In the genomic region with DNA sequence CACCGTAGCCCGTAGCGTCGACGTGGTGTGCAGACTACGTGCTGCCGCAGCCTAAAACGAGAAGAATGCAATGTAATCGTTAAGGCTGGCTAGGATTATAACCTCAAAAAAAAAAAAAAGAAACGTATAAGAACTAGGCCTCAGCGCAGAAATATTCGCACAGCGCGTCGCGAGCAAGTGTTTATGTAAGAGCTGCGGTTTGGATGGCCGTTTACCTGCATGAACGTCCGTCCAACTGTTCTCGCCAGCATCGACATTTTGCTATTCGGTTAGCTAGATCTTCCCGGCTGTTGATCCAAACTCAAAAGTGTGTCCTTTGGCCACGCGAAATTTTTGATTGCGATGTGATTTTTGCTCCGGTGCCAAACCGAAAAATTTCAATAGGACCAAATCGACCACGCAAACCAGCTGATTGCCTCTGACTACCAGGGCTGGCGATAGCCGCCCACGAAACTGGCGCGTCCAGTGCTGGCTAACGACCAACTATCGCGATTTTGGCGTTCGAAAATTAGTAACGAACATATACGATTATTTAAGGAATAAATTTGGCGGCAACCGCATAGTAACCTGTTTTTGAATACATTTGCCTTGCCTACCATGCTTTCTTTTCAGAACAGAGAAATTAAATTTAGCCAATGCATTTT, we compare ENCODE assay signal across 1 fruit fly cellular context.
TF ChIP-seq lines count a peak whose summit lies in the region.

A gene (minus strand): TSS at position 606 of the 644 bp plus-strand sequence.

TF ChIP-seq in whole organism, embryonic, 481 proteins besides CTCF, POLR2A, EP300 and RAD21 (continued from another document):
- TF ChIP-seq ind (GFP tag; optimal IDR thresholded peaks at IDR 0.05; lab: Kevin White, UChicago) (peak; percentile 68), Ada2b (GFP tag; IDR thresholded peaks at IDR 0.05; lab: Robert Waterston, UW) (no peak), trh (GFP tag; optimal IDR thresholded peaks at IDR 0.05; lab: Kevin White, UChicago) (peak; percentile 32), zen2 (GFP tag; IDR thresholded peaks at IDR 0.05; lab: Robert Waterston, UW; ENCODE audit: partially characterized antibody) (peak; percentile 94), Atf-2 (GFP tag; optimal IDR thresholded peaks at IDR 0.05; lab: Kevin White, UChicago) (peak; percentile 12), Camta (GFP tag; optimal IDR thresholded peaks at IDR 0.05; lab: Kevin White, UChicago) (peak; percentile 37), dimm (GFP tag; IDR thresholded peaks at IDR 0.05; lab: Robert Waterston, UW) (no peak), btn (GFP tag; optimal IDR thresholded peaks at IDR 0.05; lab: Kevin White, UChicago) (no peak), Meics (GFP tag; optimal IDR thresholded peaks at IDR 0.05; lab: Kevin White, UChicago) (peak; percentile 100), sisA (GFP tag; IDR thresholded peaks at IDR 0.05; lab: Robert Waterston, UW) (no peak; the same call in 1 of the 2 replicates), MESR4 (GFP tag; optimal IDR thresholded peaks at IDR 0.05; lab: Kevin White, UChicago) (peak; percentile 78), CG1792 (GFP tag; optimal IDR thresholded peaks at IDR 0.05; lab: Kevin White, UChicago) (peak; percentile 51), kni (GFP tag; optimal IDR thresholded peaks at IDR 0.05; lab: Kevin White, UChicago) (peak; percentile 49), nmo (GFP tag; optimal IDR thresholded peaks at IDR 0.05; lab: Kevin White, UChicago) (no peak), gcm (GFP tag; optimal IDR thresholded peaks at IDR 0.05; lab: Kevin White, UChicago) (no peak), Ets97D (GFP tag; optimal IDR thresholded peaks at IDR 0.05; lab: Kevin White, UChicago) (peak; percentile 89), Doc3 (GFP tag; IDR thresholded peaks at IDR 0.05; lab: Robert Waterston, UW; ENCODE audit: partially characterized antibody) (peak; percentile 94), CG17385 (GFP tag; optimal IDR thresholded peaks at IDR 0.05; lab: Kevin White, UChicago) (peak; percentile 35), CG18764 (GFP tag; optimal IDR thresholded peaks at IDR 0.05; lab: Kevin White, UChicago) (peak; percentile 48), CG34376 (GFP tag; optimal IDR thresholded peaks at IDR 0.05; lab: Kevin White, UChicago) (peak; percentile 47), mam (GFP tag; optimal IDR thresholded peaks at IDR 0.05; lab: Kevin White, UChicago) (peak; percentile 76), pfk (GFP tag; optimal IDR thresholded peaks at IDR 0.05; lab: Kevin White, UChicago) (peak; percentile 42), Dad (GFP tag; optimal IDR thresholded peaks at IDR 0.05; lab: Kevin White, UChicago) (peak; percentile 50), CG34224 (GFP tag; IDR thresholded peaks at IDR 0.05; lab: Robert Waterston, UW; ENCODE audit: partially characterized antibody) (peak; percentile 96), shn (GFP tag; optimal IDR thresholded peaks at IDR 0.05; lab: Kevin White, UChicago) (no peak), HmgZ (tag; optimal IDR thresholded peaks at IDR 0.05; lab: Kevin White, UChicago) (peak; percentile 90), CG8281 (tag; optimal IDR thresholded peaks at IDR 0.05; lab: Kevin White, UChicago) (no peak), BEAF-32 (GFP tag; optimal IDR thresholded peaks at IDR 0.05; lab: Kevin White, UChicago) (peak; percentile 94), CG9876 (GFP tag; optimal IDR thresholded peaks at IDR 0.05; lab: Kevin White, UChicago) (peak; percentile 27), insv (GFP tag; optimal IDR thresholded peaks at IDR 0.05; lab: Kevin White, UChicago) (peak in 1 of 2 experiments; percentile 46), HmgD (GFP tag; optimal IDR thresholded peaks at IDR 0.05; lab: Kevin White, UChicago) (peak; percentile 64), CG10267 (tag; optimal IDR thresholded peaks at IDR 0.05; lab: Kevin White, UChicago) (peak; percentile 97), CG2120 (GFP tag; optimal IDR thresholded peaks at IDR 0.05; lab: Kevin White, UChicago) (peak; percentile 82), pum (GFP tag; optimal IDR thresholded peaks at IDR 0.05; lab: Kevin White, UChicago) (peak; percentile 70), CG14710 (tag; optimal IDR thresholded peaks at IDR 0.05; lab: Kevin White, UChicago) (peak; percentile 70), CG8924 (tag; optimal IDR thresholded peaks at IDR 0.05; lab: Kevin White, UChicago) (no peak), CG12219 (GFP tag; optimal IDR thresholded peaks at IDR 0.05; lab: Kevin White, UChicago) (peak; percentile 5), grn (GFP tag; optimal IDR thresholded peaks at IDR 0.05; lab: Kevin White, UChicago) (no peak), CG32532 (GFP tag; IDR thresholded peaks at IDR 0.05; lab: Robert Waterston, UW) (peak; percentile 85), sd (tag; optimal IDR thresholded peaks at IDR 0.05; lab: Kevin White, UChicago) (no peak), fd96Cb (tag; optimal IDR thresholded peaks at IDR 0.05; lab: Kevin White, UChicago) (no peak), exex (tag; optimal IDR thresholded peaks at IDR 0.05; lab: Kevin White, UChicago) (peak; percentile 25), CG6813 (GFP tag; optimal IDR thresholded peaks at IDR 0.05; lab: Kevin White, UChicago) (no peak), chinmo (GFP tag; IDR thresholded peaks at IDR 0.05; lab: Robert Waterston, UW; ENCODE audit: partially characterized antibody) (peak; percentile 91; the same call in 3 of the 4 replicates), her (GFP tag; optimal IDR thresholded peaks at IDR 0.05; lab: Kevin White, UChicago) (peak; percentile 73), mld (GFP tag; IDR thresholded peaks at IDR 0.05; lab: Robert Waterston, UW; ENCODE audit: partially characterized antibody) (peak; percentile 55; the same call in 2 of the 3 replicates), CG6854 (GFP tag; optimal IDR thresholded peaks at IDR 0.05; lab: Kevin White, UChicago) (no peak), CG5245 (GFP tag; optimal IDR thresholded peaks at IDR 0.05; lab: Kevin White, UChicago) (peak; percentile 48), Hr51 (GFP tag; optimal IDR thresholded peaks at IDR 0.05; lab: Kevin White, UChicago) (peak in 1 of 2 experiments; percentile 64), Ets65A (GFP tag; lab: Kevin White, UChicago) (peak; percentile 96), Usf (GFP tag; optimal IDR thresholded peaks at IDR 0.05; lab: Kevin White, UChicago) (peak; percentile 29), CG3065 (GFP tag; optimal IDR thresholded peaks at IDR 0.05; lab: Kevin White, UChicago) (peak; percentile 55), repo (GFP tag; optimal IDR thresholded peaks at IDR 0.05; lab: Kevin White, UChicago) (no peak), CG1024 (GFP tag; IDR thresholded peaks at IDR 0.05; lab: Robert Waterston, UW) (peak; percentile 15; the same call in 1 of the 2 replicates), Lpt (GFP tag; optimal IDR thresholded peaks at IDR 0.05; lab: Kevin White, UChicago) (no peak), CG2116 (GFP tag; optimal IDR thresholded peaks at IDR 0.05; lab: Kevin White, UChicago) (peak; percentile 64), CG13123 (GFP tag; optimal IDR thresholded peaks at IDR 0.05; lab: Kevin White, UChicago) (no peak), chm (GFP tag; IDR thresholded peaks at IDR 0.05; lab: Robert Waterston, UW) (no peak), CG30403 (GFP tag; optimal IDR thresholded peaks at IDR 0.05; lab: Kevin White, UChicago) (peak; percentile 69), CG11695 (GFP tag; IDR thresholded peaks at IDR 0.05; lab: Robert Waterston, UW) (peak; percentile 36; the same call in 1 of the 3 replicates), gcm2 (GFP tag; optimal IDR thresholded peaks at IDR 0.05; lab: Kevin White, UChicago) (peak; percentile 40), Bgb (GFP tag; IDR thresholded peaks at IDR 0.05; lab: Robert Waterston, UW; ENCODE audit: partially characterized antibody) (peak; percentile 98), Adf1 (GFP tag; IDR thresholded peaks at IDR 0.05; lab: Robert Waterston, UW) (peak; percentile 39), Stat92E (GFP tag; optimal IDR thresholded peaks at IDR 0.05; lab: Kevin White, UChicago) (peak in 1 of 3 experiments; percentile 24), CG15514 (GFP tag; optimal IDR thresholded peaks at IDR 0.05; lab: Kevin White, UChicago) (peak; percentile 83), az2 (GFP tag; optimal IDR thresholded peaks at IDR 0.05; lab: Kevin White, UChicago) (peak; percentile 59), sens (GFP tag; lab: Kevin White, UChicago) (peak; percentile 93), CG7556 (GFP tag; optimal IDR thresholded peaks at IDR 0.05; lab: Kevin White, UChicago) (no peak), CG18011 (GFP tag; optimal IDR thresholded peaks at IDR 0.05; lab: Kevin White, UChicago) (peak; percentile 39), CG10462 (GFP tag; optimal IDR thresholded peaks at IDR 0.05; lab: Kevin White, UChicago) (peak; percentile 3), gro (GFP tag; optimal IDR thresholded peaks at IDR 0.05; lab: Kevin White, UChicago) (peak; percentile 72), CG12744 (GFP tag; optimal IDR thresholded peaks at IDR 0.05; lab: Kevin White, UChicago) (peak; percentile 61), Vsx1 (GFP tag; optimal IDR thresholded peaks at IDR 0.05; lab: Kevin White, UChicago) (no peak), CG1603 (tag; optimal IDR thresholded peaks at IDR 0.05; lab: Kevin White, UChicago) (peak; percentile 91), CG6654 (GFP tag; optimal IDR thresholded peaks at IDR 0.05; lab: Kevin White, UChicago) (no peak), Hr3 (GFP tag; optimal IDR thresholded peaks at IDR 0.05; lab: Kevin White, UChicago) (peak; percentile 42), CG6254 (GFP tag; optimal IDR thresholded peaks at IDR 0.05; lab: Kevin White, UChicago) (no peak), scrt (GFP tag; optimal IDR thresholded peaks at IDR 0.05; lab: Kevin White, UChicago) (peak; percentile 55), dpn (GFP tag; optimal IDR thresholded peaks at IDR 0.05; lab: Kevin White, UChicago) (peak; percentile 60 to 70), Xrp1 (GFP tag; IDR thresholded peaks at IDR 0.05; lab: Robert Waterston, UW) (peak; percentile 74), Med (GFP tag; lab: Kevin White, UChicago) (no peak), CG4404 (GFP tag; IDR thresholded peaks at IDR 0.05; lab: Robert Waterston, UW) (peak; percentile 44; the same call in 1 of the 2 replicates), gt (GFP tag; IDR thresholded peaks at IDR 0.05; lab: Robert Waterston, UW) (no peak), Ssrp (tag; optimal IDR thresholded peaks at IDR 0.05; lab: Kevin White, UChicago) (no peak), CG2678 (tag; optimal IDR thresholded peaks at IDR 0.05; lab: Kevin White, UChicago) (no peak), CG16863 (GFP tag; optimal IDR thresholded peaks at IDR 0.05; lab: Kevin White, UChicago) (no peak), CG31224 (GFP tag; IDR thresholded peaks at IDR 0.05; lab: Robert Waterston, UW) (peak; percentile 43; the same call in 1 of the 2 replicates), Lim3 (GFP tag; IDR thresholded peaks at IDR 0.05; lab: Robert Waterston, UW) (no peak), YL-1 (GFP tag; optimal IDR thresholded peaks at IDR 0.05; lab: Kevin White, UChicago) (peak; percentile 94), ken (GFP tag; IDR thresholded peaks at IDR 0.05; lab: Robert Waterston, UW) (peak; percentile 85), CG16813 (GFP tag; IDR thresholded peaks at IDR 0.05; lab: Robert Waterston, UW; ENCODE audit: partially characterized antibody) (peak; percentile 92), CG8290 (GFP tag; optimal IDR thresholded peaks at IDR 0.05; lab: Kevin White, UChicago) (peak; percentile 63), CG8290 (tag; optimal IDR thresholded peaks at IDR 0.05; lab: Kevin White, UChicago) (no peak), onecut (GFP tag; IDR thresholded peaks at IDR 0.05; lab: Robert Waterston, UW) (peak; percentile 77), Lhr (GFP tag; optimal IDR thresholded peaks at IDR 0.05; lab: Kevin White, UChicago) (peak; percentile 38), lilli (GFP tag; optimal IDR thresholded peaks at IDR 0.05; lab: Kevin White, UChicago) (peak; percentile 76), CG6765 (GFP tag; optimal IDR thresholded peaks at IDR 0.05; lab: Kevin White, UChicago) (no peak), Sin3A (optimal IDR thresholded peaks at IDR 0.05; lab: Kevin White, UChicago) (peak; percentile 45), Dek (tag; optimal IDR thresholded peaks at IDR 0.05; lab: Kevin White, UChicago) (peak; percentile 44), Dll (GFP tag; IDR thresholded peaks at IDR 0.05; lab: Robert Waterston, UW; ENCODE audit: partially characterized antibody) (peak; percentile 97), CG10654 (GFP tag; optimal IDR thresholded peaks at IDR 0.05; lab: Kevin White, UChicago) (peak; percentile 45), CG9609 (GFP tag; optimal IDR thresholded peaks at IDR 0.05; lab: Kevin White, UChicago) (peak; percentile 57), sob (GFP tag; IDR thresholded peaks at IDR 0.05; lab: Robert Waterston, UW) (peak; percentile 90), Doc2 (GFP tag; IDR thresholded peaks at IDR 0.05; lab: Robert Waterston, UW) (peak; percentile 28; the same call in 1 of the 2 replicates), CG9817 (tag; optimal IDR thresholded peaks at IDR 0.05; lab: Kevin White, UChicago) (peak; percentile 67), Elba2 (GFP tag; optimal IDR thresholded peaks at IDR 0.05; lab: Kevin White, UChicago) (peak; percentile 61), Jarid2 (GFP tag; optimal IDR thresholded peaks at IDR 0.05; lab: Kevin White, UChicago) (peak; percentile 60)
